Worm (Caenorhabditis elegans) whole organism, late embryonic: ENCODE measurements around the gene F11D11.21.

Source experiments
- F13H6.1 ChIP-seq: sonication (generic microtip); optimal IDR thresholded peaks from 2 replicates; lab custom pipeline; 2016; ENCODE audit warnings: missing genetic modification characterization, missing compliant biosample characterization
- ceh-2 ChIP-seq: sonication (generic microtip); optimal IDR thresholded peaks from 2 replicates; lab custom pipeline; 2016; ENCODE audit warnings: missing genotype, missing genetic modification characterization, missing compliant biosample characterization
- ceh-9 ChIP-seq: sonication (generic microtip); optimal IDR thresholded peaks from 2 replicates; lab custom pipeline; 2016; ENCODE audit warnings: mild to moderate bottlenecking, missing genetic modification characterization, inconsistent platforms, missing compliant biosample characterization
- nhr-11 ChIP-seq: fragments of 150-350 bp; optimal IDR thresholded peaks from 2 replicates; lab custom pipeline; 2014; ENCODE audit warnings: missing biosample characterization, missing genetic modification characterization
- tbx-2 ChIP-seq: sonication (generic microtip); optimal IDR thresholded peaks from 2 replicates; lab custom pipeline; 2016; ENCODE audit warnings: missing genetic modification characterization, missing compliant biosample characterization
- unc-3 ChIP-seq, 2 experiments: fragments of 200-800 bp in 1 of 2; sonication (Bioruptor generic) in 1 of 2; sonication (generic microtip) in 1 of 2; conservative IDR thresholded peaks in 1 of 2; optimal IDR thresholded peaks in 1 of 2; 2 replicates each; pipeline versions ENCODE4 v1.3.6 to Lab custom; 2016 to 2022; ENCODE audit warnings: missing compliant biosample characterization in 2 of 2, missing genetic modification characterization in 2 of 2, missing genetic modification reagents in 1 of 2

ce11 chrV:18711362-18711761 is 39.0 kb downstream of the F11D11.21 start:
- TF ChIP-seq tbx-2 (tag; lab: Kevin White, UChicago) (no peak), unc-3 (GFP tag; conservative IDR thresholded peaks at IDR 0.05; lab: Robert Waterston, UW) (no peak), unc-3 (tag; optimal IDR thresholded peaks at IDR 0.05; lab: Kevin White, UChicago) (no peak), nhr-11 (tag; lab: Kevin White, UChicago) (no peak), ceh-2 (tag; lab: Kevin White, UChicago) (no peak), F13H6.1 (no peak), ceh-9 (tag; lab: Kevin White, UChicago) (no peak)
